Worm (Caenorhabditis elegans) whole organism, late embryonic: ENCODE data around the gene srbc-2.

ENCODE experiments used
- C08G9.2 ChIP-seq: sonication (generic microtip); optimal IDR thresholded peaks from 2 replicates; lab custom pipeline; 2016; ENCODE audit warnings: mild to moderate bottlenecking, missing genetic modification characterization, moderate library complexity, missing compliant biosample characterization
- C38D4.7 ChIP-seq: fragments of 200-800 bp; sonication (Bioruptor generic); optimal IDR thresholded peaks from 2 replicates; lab custom pipeline; 2018; ENCODE audit warnings: mild to moderate bottlenecking, missing genetic modification characterization, moderate library complexity, missing compliant biosample characterization
- F13H6.1 ChIP-seq: sonication (generic microtip); optimal IDR thresholded peaks from 2 replicates; lab custom pipeline; 2016; ENCODE audit warnings: missing genetic modification characterization, missing compliant biosample characterization
- K09A11.1 ChIP-seq: sonication (generic microtip); optimal IDR thresholded peaks from 2 replicates; lab custom pipeline; 2017; ENCODE audit warnings: antibody characterized with exemption, mild to moderate bottlenecking, missing genetic modification characterization, missing compliant biosample characterization; ENCODE audit not compliant: insufficient read depth
- T23F11.4 ChIP-seq: fragments of 200-800 bp; sonication (Bioruptor generic); optimal IDR thresholded peaks from 2 replicates; lab custom pipeline; 2018; ENCODE audit warnings: mild to moderate bottlenecking, missing genetic modification characterization, missing compliant biosample characterization
- Y22D7AL.16 ChIP-seq: sonication (generic microtip); optimal IDR thresholded peaks from 2 replicates; lab custom pipeline; 2016; ENCODE audit warnings: missing genetic modification characterization, missing compliant biosample characterization
- ahr-1 ChIP-seq: sonication (generic microtip); optimal IDR thresholded peaks from 2 replicates; lab custom pipeline; 2016; ENCODE audit warnings: missing genetic modification characterization, missing compliant biosample characterization
- ama-1 ChIP-seq: fragments of 150-350 bp; optimal IDR thresholded peaks from 2 replicates; lab custom pipeline; 2014
- ceh-19 ChIP-seq: fragments of 200-800 bp; sonication (Bioruptor generic); optimal IDR thresholded peaks from 2 replicates; lab custom pipeline; 2018; ENCODE audit warnings: mild to moderate bottlenecking, missing genetic modification characterization, missing compliant biosample characterization
- ceh-2 ChIP-seq: sonication (generic microtip); optimal IDR thresholded peaks from 2 replicates; lab custom pipeline; 2016; ENCODE audit warnings: missing genotype, missing genetic modification characterization, missing compliant biosample characterization
- ceh-24 ChIP-seq: sonication (generic microtip); optimal IDR thresholded peaks from 2 replicates; lab custom pipeline; 2016; ENCODE audit warnings: mild to moderate bottlenecking, missing genetic modification characterization, missing compliant biosample characterization
- ceh-30 ChIP-seq: fragments of 150-350 bp; optimal IDR thresholded peaks from 2 replicates; lab custom pipeline; 2014; ENCODE audit warnings: missing biosample characterization, missing genetic modification characterization
- ceh-34 ChIP-seq: sonication (generic microtip); optimal IDR thresholded peaks from 2 replicates; lab custom pipeline; 2016; ENCODE audit warnings: mild to moderate bottlenecking, missing genetic modification characterization, missing compliant biosample characterization
- ceh-45 ChIP-seq: fragments of 200-800 bp; sonication (Bioruptor generic); IDR thresholded peaks from 2 replicates; pipeline ENCODE4 v1.3.6; 2022; ENCODE audit warnings: missing genetic modification reagents, missing genetic modification characterization, missing compliant biosample characterization
- ceh-6 ChIP-seq: fragments of 200-800 bp; sonication (Bioruptor generic); optimal IDR thresholded peaks from 2 replicates; lab custom pipeline; 2018; ENCODE audit warnings: mild to moderate bottlenecking, missing genetic modification characterization, missing compliant biosample characterization
- ceh-9 ChIP-seq: sonication (generic microtip); optimal IDR thresholded peaks from 2 replicates; lab custom pipeline; 2016; ENCODE audit warnings: mild to moderate bottlenecking, missing genetic modification characterization, inconsistent platforms, missing compliant biosample characterization
- che-1 ChIP-seq: sonication (generic microtip); optimal IDR thresholded peaks from 2 replicates; lab custom pipeline; 2016; ENCODE audit warnings: mild to moderate bottlenecking, missing genetic modification characterization, missing compliant biosample characterization
- dve-1 ChIP-seq: sonication (generic microtip); optimal IDR thresholded peaks from 2 replicates; lab custom pipeline; 2017; ENCODE audit warnings: antibody characterized with exemption, mild to moderate bottlenecking, missing genetic modification characterization, missing compliant biosample characterization
- elt-2 ChIP-seq: sonication (generic microtip); optimal IDR thresholded peaks from 2 replicates; lab custom pipeline; 2016; ENCODE audit warnings: missing genetic modification reagents, missing genetic modification characterization, missing compliant biosample characterization
- elt-4 ChIP-seq: sonication (generic microtip); optimal IDR thresholded peaks from 2 replicates; lab custom pipeline; 2016; ENCODE audit warnings: missing genetic modification characterization, missing compliant biosample characterization
- ets-4 ChIP-seq: sonication (generic microtip); optimal IDR thresholded peaks from 2 replicates; lab custom pipeline; 2016; ENCODE audit warnings: missing genetic modification characterization, missing compliant biosample characterization
- eyg-1 ChIP-seq: sonication (generic microtip); optimal IDR thresholded peaks from 2 replicates; lab custom pipeline; 2016; ENCODE audit warnings: missing genotype, missing genetic modification characterization, missing compliant biosample characterization
- fkh-6 ChIP-seq: sonication (generic microtip); optimal IDR thresholded peaks from 2 replicates; lab custom pipeline; 2016; ENCODE audit warnings: missing genetic modification characterization, missing compliant biosample characterization
- hlh-15 ChIP-seq: sonication (generic microtip); optimal IDR thresholded peaks from 2 replicates; lab custom pipeline; 2016; ENCODE audit warnings: missing genetic modification characterization, missing compliant biosample characterization
- hlh-30 ChIP-seq: sonication (generic microtip); optimal IDR thresholded peaks from 2 replicates; lab custom pipeline; 2017; ENCODE audit warnings: antibody characterized with exemption, missing genetic modification characterization, missing compliant biosample characterization; ENCODE audit not compliant: insufficient read depth
- hlh-6 ChIP-seq: sonication (generic microtip); optimal IDR thresholded peaks from 2 replicates; lab custom pipeline; 2016; ENCODE audit warnings: missing genotype, missing genetic modification characterization, missing compliant biosample characterization
- lim-6 ChIP-seq: sonication (generic microtip); optimal IDR thresholded peaks from 2 replicates; lab custom pipeline; 2016; ENCODE audit warnings: missing genetic modification characterization, missing compliant biosample characterization
- madf-2 ChIP-seq: sonication (generic microtip); optimal IDR thresholded peaks from 2 replicates; lab custom pipeline; 2017; ENCODE audit warnings: missing genetic modification characterization, missing compliant biosample characterization
- npax-4 ChIP-seq: sonication (generic microtip); optimal IDR thresholded peaks from 2 replicates; lab custom pipeline; 2016; ENCODE audit warnings: missing genetic modification characterization, missing compliant biosample characterization
- odd-2 ChIP-seq: sonication (generic microtip); optimal IDR thresholded peaks from 2 replicates; lab custom pipeline; 2017; ENCODE audit warnings: antibody characterized with exemption, mild to moderate bottlenecking, missing genetic modification characterization, missing compliant biosample characterization
- pag-3 ChIP-seq: sonication (generic microtip); optimal IDR thresholded peaks from 2 replicates; lab custom pipeline; 2016; ENCODE audit warnings: missing compliant biosample characterization, missing genetic modification characterization, borderline replicate concordance
- pat-9 ChIP-seq: fragments of 200-800 bp; sonication (Bioruptor generic); optimal IDR thresholded peaks from 2 replicates; lab custom pipeline; 2018; ENCODE audit warnings: mild to moderate bottlenecking, missing genetic modification characterization, moderate library complexity, missing compliant biosample characterization
- pax-1 ChIP-seq: fragments of 150-350 bp; optimal IDR thresholded peaks from 2 replicates; lab custom pipeline; 2014; ENCODE audit warnings: missing biosample characterization, missing genetic modification characterization
- pha-2 ChIP-seq: sonication (generic microtip); optimal IDR thresholded peaks from 2 replicates; lab custom pipeline; 2017; ENCODE audit warnings: mild to moderate bottlenecking, missing genetic modification characterization, missing compliant biosample characterization
- pha-4 ChIP-seq: fragments of 150-350 bp; optimal IDR thresholded peaks from 2 replicates; lab custom pipeline; 2018; ENCODE audit warnings: missing biosample characterization, missing genetic modification reagents, missing genetic modification characterization
- pqm-1 ChIP-seq: sonication (generic microtip); optimal IDR thresholded peaks from 2 replicates; lab custom pipeline; 2016; ENCODE audit warnings: missing genetic modification characterization, missing compliant biosample characterization
- pros-1 ChIP-seq: fragments of 150-350 bp; optimal IDR thresholded peaks from 2 replicates; lab custom pipeline; 2014; ENCODE audit warnings: missing biosample characterization, missing genetic modification reagents, missing genetic modification characterization
- ref-2 ChIP-seq: sonication (generic microtip); optimal IDR thresholded peaks from 2 replicates; lab custom pipeline; 2016; ENCODE audit warnings: missing genetic modification characterization, missing compliant biosample characterization
- rnt-1 ChIP-seq: sonication (generic microtip); optimal IDR thresholded peaks from 2 replicates; lab custom pipeline; 2016; ENCODE audit warnings: missing genetic modification characterization, missing compliant biosample characterization
- sdc-2 ChIP-seq: sonication (generic microtip); optimal IDR thresholded peaks from 2 replicates; lab custom pipeline; 2016; ENCODE audit warnings: missing genotype, missing genetic modification characterization, missing compliant biosample characterization
- sox-2 ChIP-seq: fragments of 200-800 bp; sonication (Bioruptor generic); IDR thresholded peaks from 2 replicates; pipeline ENCODE4 v1.3.6; 2022; ENCODE audit warnings: missing genetic modification reagents, missing genetic modification characterization, missing compliant biosample characterization
- syd-9 ChIP-seq: sonication (generic microtip); optimal IDR thresholded peaks from 2 replicates; lab custom pipeline; 2016; ENCODE audit warnings: mild to moderate bottlenecking, missing genetic modification characterization, moderate library complexity, missing compliant biosample characterization
- tbx-2 ChIP-seq: sonication (generic microtip); optimal IDR thresholded peaks from 2 replicates; lab custom pipeline; 2016; ENCODE audit warnings: missing genetic modification characterization, missing compliant biosample characterization
- tbx-7 ChIP-seq: sonication (generic microtip); optimal IDR thresholded peaks from 2 replicates; lab custom pipeline; 2016; ENCODE audit warnings: missing genotype, missing genetic modification characterization, missing compliant biosample characterization
- unc-3 ChIP-seq, 2 experiments: fragments of 200-800 bp in 1 of 2; sonication (Bioruptor generic) in 1 of 2; sonication (generic microtip) in 1 of 2; conservative IDR thresholded peaks in 1 of 2; optimal IDR thresholded peaks in 1 of 2; 2 replicates each; pipeline versions ENCODE4 v1.3.6 to Lab custom; 2016 to 2022; ENCODE audit warnings: missing compliant biosample characterization in 2 of 2, missing genetic modification characterization in 2 of 2, missing genetic modification reagents in 1 of 2
- unc-42 ChIP-seq: sonication (generic microtip); optimal IDR thresholded peaks from 2 replicates; lab custom pipeline; 2016; ENCODE audit warnings: missing genotype, missing genetic modification characterization, missing compliant biosample characterization
- zip-5 ChIP-seq: sonication (generic microtip); optimal IDR thresholded peaks from 2 replicates; lab custom pipeline; 2016; ENCODE audit warnings: missing genetic modification characterization, missing compliant biosample characterization
- ztf-16 ChIP-seq: sonication (generic microtip); optimal IDR thresholded peaks from 2 replicates; lab custom pipeline; 2017; ENCODE audit warnings: missing genetic modification characterization, missing compliant biosample characterization

The srbc-2 gene

DNA sequence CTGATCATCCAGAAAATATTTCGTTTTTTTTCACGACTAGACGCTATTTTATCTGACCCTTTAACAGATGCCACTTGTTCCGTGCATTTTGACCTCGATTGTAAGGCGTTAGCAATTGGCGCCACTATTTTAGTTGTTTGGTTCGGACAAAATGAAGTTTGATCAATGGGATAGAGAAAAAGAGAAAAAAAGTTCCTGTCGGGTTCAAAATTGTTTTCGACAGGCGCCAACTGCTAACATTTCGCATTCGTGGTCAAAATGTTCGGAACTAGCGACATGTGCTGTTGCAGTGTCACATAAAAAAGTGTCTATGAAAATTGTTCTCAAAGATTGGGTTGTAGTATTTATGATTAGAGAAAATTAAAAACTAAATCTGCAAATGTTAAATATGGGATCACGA is 29.4 kb downstream of the srbc-2 start:
- TF ChIP-seq K09A11.1 (no peak), ztf-16 (no peak), ets-4 (tag; lab: Kevin White, UChicago) (no peak), elt-4 (tag; lab: Kevin White, UChicago) (no peak), ref-2 (no peak), ceh-45 (no peak), rnt-1 (tag; lab: Kevin White, UChicago) (no peak), ceh-19 (GFP tag; lab: Kevin White, UChicago) (no peak), odd-2 (tag; lab: Kevin White, UChicago) (no peak)
- TF ChIP-seq, all 69 proteins: peak for 0

DNA sequence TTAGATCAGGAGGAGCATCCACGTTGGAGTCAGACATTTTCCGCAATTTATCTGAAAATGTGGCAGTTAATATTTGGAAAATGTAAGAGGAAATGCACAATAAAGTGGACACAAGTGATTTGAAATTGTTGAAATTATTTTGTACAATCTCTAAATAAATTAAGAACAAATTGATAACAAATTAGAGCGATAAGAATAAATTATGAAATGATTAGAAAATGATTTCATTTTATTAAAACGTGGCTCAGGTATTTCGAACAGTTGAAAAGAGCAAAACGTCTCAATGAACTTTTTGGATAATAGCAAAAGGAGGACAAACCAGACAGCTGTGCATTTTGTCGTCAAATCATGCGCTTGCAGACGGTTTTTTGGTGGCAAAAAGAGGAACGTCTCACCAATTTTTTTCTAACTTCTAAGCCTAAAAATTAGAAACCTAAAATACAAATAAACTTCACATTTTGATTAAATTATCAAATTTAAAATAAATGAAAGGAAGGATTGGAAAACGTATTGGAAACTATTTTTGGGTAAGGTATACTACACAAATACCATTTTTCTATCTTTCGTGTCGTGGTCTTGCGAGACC is 30.3 kb downstream of the srbc-2 start, which contains the start of gene fbxa-65:
fbxa-65 (minus strand) TSS at position 51 of the 586 bp plus-strand sequence.
- TF ChIP-seq ceh-24 (tag; lab: Kevin White, UChicago) = no peak
- no peak for TF ChIP-seq pax-1 (tag; lab: Kevin White, UChicago)
- TF ChIP-seq tbx-7 (tag; lab: Kevin White, UChicago) = no peak
- no peak for TF ChIP-seq sox-2
- no peak for TF ChIP-seq T23F11.4 (GFP tag; lab: Kevin White, UChicago)
- TF ChIP-seq lim-6 (tag; lab: Kevin White, UChicago) = no peak
- no peak for TF ChIP-seq Y22D7AL.16 (tag; lab: Kevin White, UChicago)
- TF ChIP-seq ceh-6 = no peak
- TF ChIP-seq ceh-34 (tag; lab: Kevin White, UChicago) = no peak
- TF ChIP-seq pag-3 (tag; lab: Kevin White, UChicago) = no peak
- no peak for TF ChIP-seq pha-4
- TF ChIP-seq npax-4 = no peak
- no peak for TF ChIP-seq pat-9 (tag; lab: Kevin White, UChicago)
- TF ChIP-seq fkh-6 = no peak
- TF ChIP-seq che-1 (tag; lab: Kevin White, UChicago) = no peak
- no peak for TF ChIP-seq unc-42 (tag; lab: Kevin White, UChicago)
- no peak for TF ChIP-seq ceh-9 (tag; lab: Kevin White, UChicago)
- no peak for TF ChIP-seq ama-1
- TF ChIP-seq ceh-19 (GFP tag; lab: Kevin White, UChicago) = no peak

DNA sequence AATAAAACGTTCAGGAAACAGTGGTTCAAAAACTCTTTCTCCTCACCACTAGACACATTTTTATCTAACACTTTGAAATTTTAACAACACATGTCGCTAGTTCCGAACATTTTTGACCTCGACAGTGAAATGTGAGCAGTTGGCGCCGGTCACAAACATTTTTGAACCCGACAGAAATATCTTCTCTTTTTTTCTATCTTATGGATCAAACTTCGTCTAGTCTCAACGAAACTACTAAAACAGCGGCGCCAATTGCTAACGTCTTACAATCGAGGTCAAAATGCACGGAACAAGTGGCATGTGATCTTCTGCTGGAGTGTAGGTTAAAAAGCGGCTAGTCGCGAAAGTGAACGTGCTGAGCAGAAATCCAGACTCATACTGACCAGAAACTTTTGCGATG is 32.9 kb downstream of the srbc-2 start:
- TF ChIP-seq syd-9 (tag; lab: Kevin White, UChicago) = no peak
- TF ChIP-seq K09A11.1 = no peak
- no peak for TF ChIP-seq ceh-2 (tag; lab: Kevin White, UChicago)
- TF ChIP-seq tbx-2 (tag; lab: Kevin White, UChicago) = no peak
- TF ChIP-seq eyg-1 = no peak
- TF ChIP-seq hlh-30 = no peak
- TF ChIP-seq pros-1 (tag; lab: Kevin White, UChicago) = no peak
- no peak for TF ChIP-seq hlh-6 (tag; lab: Kevin White, UChicago)
- TF ChIP-seq madf-2 (tag; lab: Kevin White, UChicago) = no peak
- no peak for TF ChIP-seq odd-2 (tag; lab: Kevin White, UChicago)
- TF ChIP-seq hlh-15 (tag; lab: Kevin White, UChicago) = no peak

DNA sequence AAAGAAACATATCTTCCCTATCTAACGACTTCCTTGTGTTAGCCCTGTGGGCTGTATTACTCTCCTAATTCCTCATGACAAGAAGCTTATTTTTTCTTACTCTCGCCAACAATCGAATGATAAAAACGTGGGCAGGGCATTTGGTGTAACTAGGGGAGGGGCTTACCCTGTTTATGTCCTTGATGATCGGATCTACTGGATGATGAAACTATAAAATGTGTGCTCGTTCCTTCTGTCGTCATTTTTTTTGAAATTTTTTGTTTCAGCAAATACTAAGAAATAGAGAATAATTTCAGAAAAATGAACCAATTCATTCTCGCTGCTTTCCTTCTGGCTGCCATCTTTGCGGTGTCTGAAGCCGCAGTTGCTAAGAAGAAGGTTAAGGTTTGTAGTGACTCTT is 34.4 kb downstream of the srbc-2 start, which contains the start of gene C17B7.3:
C17B7.3 (plus strand) TSS at position 301 of the 400 bp plus-strand sequence.
- TF ChIP-seq C38D4.7 (GFP tag; lab: Kevin White, UChicago) = no peak
- TF ChIP-seq ahr-1 (tag; lab: Kevin White, UChicago) = no peak
- TF ChIP-seq elt-2 (tag; lab: Kevin White, UChicago) = no peak
- TF ChIP-seq ref-2 = no peak
- TF ChIP-seq pqm-1 (tag; lab: Kevin White, UChicago) = no peak
- TF ChIP-seq pax-1 (tag; lab: Kevin White, UChicago) = no peak
- no peak for TF ChIP-seq unc-42 (tag; lab: Kevin White, UChicago)
- no peak for TF ChIP-seq F13H6.1
- no peak for TF ChIP-seq unc-3 (GFP tag; conservative IDR thresholded peaks at IDR 0.05; lab: Robert Waterston, UW)
- no peak for TF ChIP-seq unc-3 (tag; optimal IDR thresholded peaks at IDR 0.05; lab: Kevin White, UChicago)
- no peak for TF ChIP-seq ceh-30 (tag; lab: Kevin White, UChicago)
- TF ChIP-seq pha-2 (tag; lab: Kevin White, UChicago) = no peak
- TF ChIP-seq dve-1 (tag; lab: Kevin White, UChicago) = no peak
- no peak for TF ChIP-seq odd-2 (tag; lab: Kevin White, UChicago)
- TF ChIP-seq eyg-1 = no peak
- no peak for TF ChIP-seq sdc-2 (tag; lab: Kevin White, UChicago)
- TF ChIP-seq tbx-7 (tag; lab: Kevin White, UChicago) = no peak
- no peak for TF ChIP-seq C08G9.2 (tag; lab: Kevin White, UChicago)
- no peak for TF ChIP-seq sox-2
- TF ChIP-seq ztf-16 = no peak
- no peak for TF ChIP-seq zip-5 (tag; lab: Kevin White, UChicago)
- TF ChIP-seq, all 69 proteins: peak for 0
